Fruit fly (Drosophila melanogaster) whole organism, embryonic: ENCODE data around the gene CG2104.
A peak's percentile ranks its signal among the peaks of the same experiment; 100 is the strongest.

Experiments used
- Abd-B ChIP-seq: fragments of 200-800 bp; sonication (Bioruptor generic); optimal IDR thresholded peaks from 2 replicates; lab custom pipeline; 2018; ENCODE audit warnings: missing biosample characterization, mild to moderate bottlenecking, missing genetic modification characterization, moderate library complexity
- Ada2b ChIP-seq: fragments of 200-800 bp; sonication (Bioruptor generic); IDR thresholded peaks from 2 replicates; pipeline ENCODE4 v1.3.6; 2022; ENCODE audit warnings: missing biosample characterization, missing genetic modification characterization
- Atf3 ChIP-seq: fragments of 200-800 bp; sonication (Bioruptor generic); optimal IDR thresholded peaks from 3 replicates; lab custom pipeline; 2016; ENCODE audit warnings: missing biosample characterization, missing genetic modification characterization
- CG11093 ChIP-seq: fragments of 200-800 bp; sonication (Bioruptor generic); IDR thresholded peaks from 3 replicates; pipeline ENCODE4 v1.3.6; 2022; ENCODE audit warnings: missing biosample characterization, missing genetic modification characterization
- CG11247 ChIP-seq: fragments of 200-800 bp; sonication (Bioruptor generic); IDR thresholded peaks from 2 replicates; pipeline ENCODE4 v1.3.6; 2022; ENCODE audit warnings: missing biosample characterization, missing genetic modification characterization
- CG11696 ChIP-seq: fragments of 200-800 bp; sonication (Bioruptor generic); IDR thresholded peaks from 2 replicates; pipeline ENCODE4 v1.3.6; 2022; ENCODE audit warnings: missing biosample characterization, missing genetic modification characterization
- CG12071 ChIP-seq: fragments of 200-800 bp; sonication (Bioruptor generic); optimal IDR thresholded peaks from 3 replicates; lab custom pipeline; 2018; ENCODE audit warnings: missing biosample characterization, mild to moderate bottlenecking, missing genetic modification characterization
- CG12236 ChIP-seq: fragments of 200-800 bp; sonication (Bioruptor generic); optimal IDR thresholded peaks from 2 replicates; lab custom pipeline; 2016; ENCODE audit warnings: missing biosample characterization, missing genetic modification characterization
- CG14014 ChIP-seq: fragments of 200-800 bp; sonication (Bioruptor generic); IDR thresholded peaks from 2 replicates; pipeline ENCODE4 v1.3.6; 2022; ENCODE audit warnings: missing biosample characterization, missing genetic modification characterization
- CG14965 ChIP-seq: fragments of 200-800 bp; sonication (Bioruptor generic); optimal IDR thresholded peaks from 2 replicates; lab custom pipeline; 2016; ENCODE audit warnings: missing biosample characterization, missing genetic modification characterization, borderline replicate concordance
- CG17612 ChIP-seq: fragments of 200-800 bp; sonication (Bioruptor generic); IDR thresholded peaks from 2 replicates; pipeline ENCODE4 v1.3.6; 2022; ENCODE audit warnings: missing biosample characterization, missing genetic modification characterization
- CG2116 ChIP-seq: fragments of 200-800 bp; sonication (Bioruptor generic); optimal IDR thresholded peaks from 3 replicates; lab custom pipeline; 2018; ENCODE audit warnings: missing biosample characterization, mild to moderate bottlenecking, missing genetic modification characterization
- CG31441 ChIP-seq: fragments of 200-800 bp; sonication (Bioruptor generic); IDR thresholded peaks from 2 replicates; pipeline ENCODE4 v1.3.6; 2022; ENCODE audit warnings: missing biosample characterization, missing genetic modification characterization
- CG3163 ChIP-seq: fragments of 200-800 bp; sonication (Bioruptor generic); optimal IDR thresholded peaks from 3 replicates; lab custom pipeline; 2016; ENCODE audit warnings: missing biosample characterization, missing genetic modification characterization
- CG3847 ChIP-seq: fragments of 200-800 bp; sonication (Bioruptor generic); IDR thresholded peaks from 2 replicates; pipeline ENCODE4 v1.3.6; 2022; ENCODE audit warnings: missing biosample characterization, missing genetic modification characterization
- CG4707 ChIP-seq: fragments of 200-800 bp; sonication (Bioruptor generic); optimal IDR thresholded peaks from 2 replicates; lab custom pipeline; 2018; ENCODE audit warnings: missing biosample characterization, mild to moderate bottlenecking, missing genetic modification characterization, moderate library complexity
- CG5180 ChIP-seq: fragments of 200-800 bp; sonication (Bioruptor generic); optimal IDR thresholded peaks from 3 replicates; lab custom pipeline; 2017; ENCODE audit warnings: missing biosample characterization, missing genetic modification characterization, mild to moderate bottlenecking, moderate library complexity, missing genetic modification reagents
- CG7271 ChIP-seq: fragments of 200-800 bp; sonication (Bioruptor generic); optimal IDR thresholded peaks from 2 replicates; lab custom pipeline; 2018; ENCODE audit warnings: missing biosample characterization, mild to moderate bottlenecking, missing genetic modification characterization, moderate library complexity
- CG7963 ChIP-seq: fragments of 200-800 bp; sonication (Bioruptor generic); IDR thresholded peaks from 3 replicates; pipeline ENCODE4 v1.3.6; 2022; ENCODE audit warnings: missing biosample characterization, missing genetic modification characterization; ENCODE audit not compliant: partially characterized antibody
- CG8478 ChIP-seq: fragments of >200 bp; optimal IDR thresholded peaks from 2 replicates; lab custom pipeline; 2018
- CG8765 ChIP-seq: fragments of 200-800 bp; sonication (Bioruptor generic); IDR thresholded peaks from 2 replicates; pipeline ENCODE4 v1.3.6; 2022; ENCODE audit warnings: missing biosample characterization, missing genetic modification characterization
- CG9609 ChIP-seq: fragments of 200-800 bp; sonication (Bioruptor generic); optimal IDR thresholded peaks from 3 replicates; lab custom pipeline; 2016; ENCODE audit warnings: missing biosample characterization, missing genetic modification characterization
- CG9797 ChIP-seq: fragments of 200-800 bp; sonication (Bioruptor generic); optimal IDR thresholded peaks from 3 replicates; lab custom pipeline; 2018; ENCODE audit warnings: missing biosample characterization, mild to moderate bottlenecking, missing genetic modification characterization
- Camta ChIP-seq: fragments of 200-800 bp; sonication (Bioruptor generic); optimal IDR thresholded peaks from 2 replicates; lab custom pipeline; 2016; ENCODE audit warnings: missing biosample characterization, missing genetic modification characterization
- Dp ChIP-seq: fragments of 200-800 bp; sonication (Bioruptor generic); optimal IDR thresholded peaks from 2 replicates; lab custom pipeline; 2018; ENCODE audit warnings: missing biosample characterization, mild to moderate bottlenecking, missing genetic modification characterization, moderate library complexity
- Elba2 ChIP-seq: fragments of 200-800 bp; sonication (Bioruptor generic); optimal IDR thresholded peaks from 3 replicates; lab custom pipeline; 2016; ENCODE audit warnings: missing biosample characterization, missing genetic modification characterization
- Fer2 ChIP-seq: fragments of 200-800 bp; sonication (Bioruptor generic); optimal IDR thresholded peaks from 2 replicates; lab custom pipeline; 2018; ENCODE audit warnings: missing biosample characterization, mild to moderate bottlenecking, missing genetic modification characterization, moderate library complexity
- H2.0 ChIP-seq: fragments of 200-800 bp; sonication (Bioruptor generic); IDR thresholded peaks from 2 replicates; pipeline ENCODE4 v1.3.6; 2022; ENCODE audit warnings: missing biosample characterization, missing genetic modification characterization
- Lim3 ChIP-seq: fragments of 200-800 bp; sonication (Bioruptor generic); IDR thresholded peaks from 2 replicates; pipeline ENCODE4 v1.3.6; 2022; ENCODE audit warnings: missing biosample characterization, missing genetic modification characterization
- NC2α ChIP-seq: fragments of 200-800 bp; sonication (Bioruptor generic); optimal IDR thresholded peaks from 2 replicates; lab custom pipeline; 2016; ENCODE audit warnings: missing biosample characterization, missing genetic modification characterization
- Optix ChIP-seq: fragments of 200-800 bp; sonication (Bioruptor generic); IDR thresholded peaks from 3 replicates; pipeline ENCODE4 v1.3.6; 2022; ENCODE audit warnings: missing biosample characterization, missing genetic modification characterization
- Tbp ChIP-seq: fragments of >200 bp; optimal IDR thresholded peaks from 2 replicates; lab custom pipeline; 2018; ENCODE audit warnings: missing biosample characterization, missing genetic modification characterization
- bcd ChIP-seq: fragments of 200-800 bp; sonication (Bioruptor generic); optimal IDR thresholded peaks from 2 replicates; lab custom pipeline; 2017; ENCODE audit warnings: missing biosample characterization, mild to moderate bottlenecking, missing genetic modification characterization
- btn ChIP-seq: fragments of 200-800 bp; sonication (Bioruptor generic); optimal IDR thresholded peaks from 2 replicates; lab custom pipeline; 2016; ENCODE audit warnings: missing biosample characterization, missing genetic modification characterization
- croc ChIP-seq: fragments of 200-800 bp; sonication (Bioruptor generic); conservative IDR thresholded peaks from 3 replicates; pipeline ENCODE4 v1.3.6; 2022; ENCODE audit warnings: missing biosample characterization, missing genetic modification characterization
- cwo ChIP-seq: fragments of 200-800 bp; sonication (Bioruptor generic); optimal IDR thresholded peaks from 3 replicates; lab custom pipeline; 2017; ENCODE audit warnings: missing biosample characterization, missing genetic modification characterization, mild to moderate bottlenecking, moderate library complexity, missing genetic modification reagents
- danr ChIP-seq: fragments of 200-800 bp; sonication (Bioruptor generic); IDR thresholded peaks from 2 replicates; pipeline ENCODE4 v1.3.6; 2022; ENCODE audit warnings: missing biosample characterization, missing genetic modification characterization
- dimm ChIP-seq: fragments of 200-800 bp; sonication (Bioruptor generic); IDR thresholded peaks from 2 replicates; pipeline ENCODE4 v1.3.6; 2022; ENCODE audit warnings: missing biosample characterization, missing genetic modification characterization
- dm ChIP-seq: fragments of 200-800 bp; sonication (Bioruptor generic); optimal IDR thresholded peaks from 3 replicates; lab custom pipeline; 2016; ENCODE audit warnings: missing biosample characterization, missing genetic modification characterization
- ftz-f1 ChIP-seq: fragments of 200-800 bp; sonication (Bioruptor generic); optimal IDR thresholded peaks from 2 replicates; lab custom pipeline; 2016; ENCODE audit warnings: missing biosample characterization, missing genetic modification characterization
- her ChIP-seq: fragments of 200-800 bp; sonication (Bioruptor generic); optimal IDR thresholded peaks from 2 replicates; lab custom pipeline; 2016; ENCODE audit warnings: missing biosample characterization, missing genetic modification characterization
- insv ChIP-seq, 2 experiments: fragments of 200-800 bp; sonication (Bioruptor generic); optimal IDR thresholded peaks; 3 replicates each; lab custom pipeline; 2016 to 2018; ENCODE audit warnings: missing biosample characterization in 2 of 2, missing genetic modification characterization in 2 of 2
- ken ChIP-seq: fragments of 200-800 bp; sonication (Bioruptor generic); IDR thresholded peaks from 3 replicates; pipeline ENCODE4 v1.3.6; 2022; ENCODE audit warnings: missing biosample characterization, missing genetic modification characterization
- mld ChIP-seq: fragments of 200-800 bp; sonication (Bioruptor generic); IDR thresholded peaks from 3 replicates; pipeline ENCODE4 v1.3.6; 2022; ENCODE audit warnings: missing biosample characterization, missing genetic modification characterization; ENCODE audit not compliant: partially characterized antibody
- odd ChIP-seq: fragments of 200-800 bp; sonication (Bioruptor generic); optimal IDR thresholded peaks from 2 replicates; lab custom pipeline; 2017; ENCODE audit warnings: missing biosample characterization, mild to moderate bottlenecking, missing genetic modification characterization
- pita ChIP-seq: fragments of 200-800 bp; sonication (Bioruptor generic); optimal IDR thresholded peaks from 2 replicates; lab custom pipeline; 2017; ENCODE audit warnings: missing biosample characterization, mild to moderate bottlenecking, missing genetic modification characterization
- sr ChIP-seq: fragments of 200-800 bp; sonication (Bioruptor generic); IDR thresholded peaks from 3 replicates; pipeline ENCODE4 v1.3.6; 2022; ENCODE audit warnings: missing biosample characterization, missing genetic modification characterization
- ttk ChIP-seq: fragments of 200-800 bp; sonication (Bioruptor generic); IDR thresholded peaks from 2 replicates; pipeline ENCODE4 v2.1.2; 2022; ENCODE audit warnings: missing biosample characterization, missing genetic modification characterization
- unc-4 ChIP-seq: fragments of 200-800 bp; sonication (Bioruptor generic); IDR thresholded peaks from 2 replicates; pipeline ENCODE4 v1.3.6; 2022; ENCODE audit warnings: missing biosample characterization, missing genetic modification characterization; ENCODE audit not compliant: partially characterized antibody
- vnd ChIP-seq: fragments of 200-800 bp; sonication (Bioruptor generic); IDR thresholded peaks from 3 replicates; pipeline ENCODE4 v1.3.6; 2022; ENCODE audit warnings: missing biosample characterization, missing genetic modification characterization; ENCODE audit not compliant: partially characterized antibody

Gene CG2104

dm6 chr3R:5668928-5669739, 24.0 kb downstream of the CG2104 start, which contains the start of the genes Xe7 and Atg17 (continued):
- peak; percentile 16; the same call in 1 of the 3 replicates for TF ChIP-seq sr (GFP tag; lab: Robert Waterston, UW)
- TF ChIP-seq CG7963 (GFP tag; lab: Robert Waterston, UW), result no peak
- TF ChIP-seq dm (GFP tag; lab: Kevin White, UChicago), result peak; percentile 77
- TF ChIP-seq CG11247 (GFP tag; lab: Robert Waterston, UW), result peak; percentile 90
- TF ChIP-seq dimm (GFP tag; lab: Robert Waterston, UW), result peak; percentile 54
- TF ChIP-seq CG11696, result peak; percentile 54
- TF ChIP-seq croc (GFP tag; lab: Robert Waterston, UW), result peak; percentile 87
- TF ChIP-seq odd, result peak; percentile 30
- TF ChIP-seq CG2116 (GFP tag; lab: Kevin White, UChicago), result peak; percentile 97
- no peak for TF ChIP-seq CG5180 (GFP tag; lab: Kevin White, UChicago)
- peak; percentile 95 for TF ChIP-seq Fer2
- no peak for TF ChIP-seq CG8478 (lab: Kevin White, UChicago)
- TF ChIP-seq H2.0 (GFP tag; lab: Robert Waterston, UW), result peak; percentile 88
- TF ChIP-seq ftz-f1 (GFP tag; lab: Kevin White, UChicago), result peak; percentile 68
- TF ChIP-seq vnd (GFP tag; lab: Robert Waterston, UW), result peak; percentile 58; the same call in 2 of the 3 replicates
- peak; percentile 82 for TF ChIP-seq ttk (GFP tag; lab: Robert Waterston, UW)
- TF ChIP-seq Abd-B (GFP tag; lab: Kevin White, UChicago), result peak; percentile 96
- peak; percentile 50 for TF ChIP-seq CG9797 (GFP tag; lab: Kevin White, UChicago)
- TF ChIP-seq Optix (GFP tag; lab: Robert Waterston, UW), result peak; percentile 81
- peak; percentile 42 for TF ChIP-seq CG3163
- TF ChIP-seq btn (GFP tag; lab: Kevin White, UChicago), result peak; percentile 47
- no peak for TF ChIP-seq pita (GFP tag; lab: Kevin White, UChicago)
- peak; percentile 93 for TF ChIP-seq CG31441
- TF ChIP-seq insv (GFP tag; optimal IDR thresholded peaks at IDR 0.05; lab: Kevin White, UChicago), result peak in 1 of 2 experiments; percentile 70
- TF ChIP-seq Camta (GFP tag; lab: Kevin White, UChicago), result peak; percentile 84
- TF ChIP-seq CG17612 (GFP tag; lab: Robert Waterston, UW), result peak; percentile 83
- peak; percentile 66 for TF ChIP-seq unc-4 (GFP tag; lab: Robert Waterston, UW)
- TF ChIP-seq CG3847 (GFP tag; lab: Robert Waterston, UW), result peak; percentile 96
- TF ChIP-seq CG11093 (GFP tag; lab: Robert Waterston, UW), result peak; percentile 94
- peak; percentile 13 for TF ChIP-seq Dp (GFP tag; lab: Kevin White, UChicago)
- TF ChIP-seq Atf3 (GFP tag; lab: Kevin White, UChicago), result peak; percentile 85
- peak; percentile 43 for TF ChIP-seq CG7271 (tag; lab: Kevin White, UChicago)
- TF ChIP-seq CG14014, result peak; percentile 87
- peak; percentile 59 for TF ChIP-seq NC2α (GFP tag; lab: Kevin White, UChicago)
- TF ChIP-seq mld (GFP tag; lab: Robert Waterston, UW), result no peak
- TF ChIP-seq her (GFP tag; lab: Kevin White, UChicago), result peak; percentile 62
- peak; percentile 66 for TF ChIP-seq Elba2 (GFP tag; lab: Kevin White, UChicago)
- peak; percentile 50; the same call in 1 of the 2 replicates for TF ChIP-seq Lim3 (GFP tag; lab: Robert Waterston, UW)
- TF ChIP-seq danr (GFP tag; lab: Robert Waterston, UW), result peak; percentile 83
- TF ChIP-seq CG14965 (GFP tag; lab: Kevin White, UChicago), result no peak
- TF ChIP-seq CG12236 (GFP tag; lab: Kevin White, UChicago), result peak; percentile 53
- TF ChIP-seq Tbp (GFP tag; lab: Kevin White, UChicago), result no peak
- TF ChIP-seq ken (GFP tag; lab: Robert Waterston, UW), result peak; percentile 92
- TF ChIP-seq bcd (GFP tag; lab: Kevin White, UChicago), result peak; percentile 90
- TF ChIP-seq cwo (GFP tag; lab: Kevin White, UChicago), result peak; percentile 68
- peak; percentile 72 for TF ChIP-seq CG8765 (GFP tag; lab: Robert Waterston, UW)
- peak; percentile 65 for TF ChIP-seq CG12071 (GFP tag; lab: Kevin White, UChicago)
- TF ChIP-seq Ada2b (GFP tag; lab: Robert Waterston, UW), result peak; percentile 84
- TF ChIP-seq CG4707 (GFP tag; lab: Kevin White, UChicago), result peak; percentile 16
- peak; percentile 89 for TF ChIP-seq CG9609 (GFP tag; lab: Kevin White, UChicago)
